Fruit fly (Drosophila melanogaster) whole organism, wandering third instar larva: ENCODE data around the gene CG42240.

Experiments used
- Abd-B ChIP-seq: fragments of >200 bp; optimal IDR thresholded peaks from 2 replicates; lab custom pipeline; 2017; ENCODE audit warnings: missing biosample characterization, missing genetic modification characterization
- CG32264 ChIP-seq: fragments of 200-800 bp; sonication (Bioruptor generic); optimal IDR thresholded peaks from 2 replicates; lab custom pipeline; 2016; ENCODE audit warnings: missing biosample characterization, missing genetic modification characterization
- CG9705 ChIP-seq: fragments of 200-800 bp; sonication (Bioruptor generic); optimal IDR thresholded peaks from 2 replicates; lab custom pipeline; 2018; ENCODE audit warnings: missing biosample characterization, mild to moderate bottlenecking, missing genetic modification characterization
- CrebA ChIP-seq: fragments of 200-800 bp; sonication (Bioruptor generic); optimal IDR thresholded peaks from 2 replicates; lab custom pipeline; 2016; ENCODE audit warnings: missing biosample characterization, mild to moderate bottlenecking, missing genetic modification characterization, borderline replicate concordance
- Dfd ChIP-seq: fragments of >200 bp; optimal IDR thresholded peaks from 2 replicates; lab custom pipeline; 2017; ENCODE audit warnings: missing biosample characterization, missing genetic modification characterization
- Dif ChIP-seq: fragments of 200-275, 200-300 bp; sonication (Bioruptor generic); optimal IDR thresholded peaks from 2 replicates; lab custom pipeline; 2018; ENCODE audit warnings: missing biosample characterization, missing genetic modification characterization; ENCODE audit not compliant: partially characterized antibody
- GATAd ChIP-seq: sonication (Bioruptor generic); optimal IDR thresholded peaks from 2 replicates; lab custom pipeline; 2016; ENCODE audit warnings: missing biosample characterization, missing genetic modification characterization
- HLH106 ChIP-seq: fragments of 200-800 bp; optimal IDR thresholded peaks from 3 replicates; lab custom pipeline; 2019; ENCODE audit warnings: missing biosample characterization, mild to moderate bottlenecking, missing genetic modification characterization, moderate library complexity
- Hnf4 ChIP-seq: fragments of 200-800 bp; sonication (Bioruptor generic); optimal IDR thresholded peaks from 2 replicates; lab custom pipeline; 2016; ENCODE audit warnings: missing biosample characterization, mild to moderate bottlenecking, missing genetic modification characterization
- Hr78 ChIP-seq: fragments of >200 bp; optimal IDR thresholded peaks from 2 replicates; lab custom pipeline; 2017; ENCODE audit warnings: missing biosample characterization, missing genetic modification characterization
- Hr83 ChIP-seq: fragments of 200-300 bp; sonication (Bioruptor generic); optimal IDR thresholded peaks from 2 replicates; lab custom pipeline; 2016; ENCODE audit warnings: missing biosample characterization, mild to moderate bottlenecking, missing genetic modification characterization, moderate library complexity; ENCODE audit not compliant: poor library complexity, severe bottlenecking
- Jra ChIP-seq: sonication (Bioruptor generic); optimal IDR thresholded peaks from 2 replicates; lab custom pipeline; 2016; ENCODE audit warnings: missing biosample characterization, missing genetic modification characterization
- Mio ChIP-seq: sonication (Bioruptor generic); optimal IDR thresholded peaks from 2 replicates; lab custom pipeline; 2016; ENCODE audit warnings: missing biosample characterization, missing genetic modification characterization
- Myc ChIP-seq: fragments of >200 bp; optimal IDR thresholded peaks from 2 replicates; lab custom pipeline; 2017
- N ChIP-seq: fragments of >200 bp; optimal IDR thresholded peaks from 2 replicates; lab custom pipeline; 2018; ENCODE audit warnings: missing biosample characterization, missing external identifiers, missing genetic modification characterization
- OdsH ChIP-seq: fragments of 200-800 bp; sonication (Bioruptor generic); optimal IDR thresholded peaks from 2 replicates; lab custom pipeline; 2016; ENCODE audit warnings: missing biosample characterization, mild to moderate bottlenecking, missing genetic modification characterization
- Rel ChIP-seq, 2 experiments: fragments of 200-800 bp; sonication (Bioruptor generic) in 1 of 2; optimal IDR thresholded peaks; 2 replicates in 1 of 2; 3 replicates in 1 of 2; lab custom pipeline; 2016 to 2019; ENCODE audit warnings: mild to moderate bottlenecking in 2 of 2, missing biosample characterization in 2 of 2, missing genetic modification characterization in 2 of 2, moderate library complexity in 1 of 2
- Sp1 ChIP-seq: fragments of 200-800 bp; sonication (Bioruptor generic); optimal IDR thresholded peaks from 3 replicates; lab custom pipeline; 2019; ENCODE audit warnings: missing biosample characterization, mild to moderate bottlenecking, missing genetic modification characterization, moderate library complexity
- Vsx2 ChIP-seq: fragments of 200-300, 225-300 bp; sonication (Bioruptor generic); optimal IDR thresholded peaks from 2 replicates; lab custom pipeline; 2018; ENCODE audit warnings: missing biosample characterization, missing genetic modification characterization; ENCODE audit not compliant: partially characterized antibody
- br ChIP-seq: fragments of 200-800 bp; sonication (Bioruptor generic); optimal IDR thresholded peaks from 2 replicates; lab custom pipeline; 2016; ENCODE audit warnings: missing biosample characterization, missing genetic modification characterization
- brk ChIP-seq: fragments of 200-800 bp; sonication (Bioruptor generic); optimal IDR thresholded peaks from 2 replicates; lab custom pipeline; 2016; ENCODE audit warnings: missing biosample characterization, mild to moderate bottlenecking, missing genetic modification characterization
- dl ChIP-seq, 2 experiments: fragments of 175-275, 200-275 bp in 1 of 2; fragments of 200-275 bp in 1 of 2; sonication (Bioruptor generic); optimal IDR thresholded peaks; lab custom pipeline; 2018; ENCODE audit warnings: mild to moderate bottlenecking in 2 of 2, missing biosample characterization in 2 of 2, missing genetic modification characterization in 2 of 2, moderate library complexity in 2 of 2; ENCODE audit not compliant: partially characterized antibody in 2 of 2, insufficient read depth in 1 of 2
- dmrt93B ChIP-seq: fragments of 200-800 bp; sonication (Bioruptor generic); optimal IDR thresholded peaks from 2 replicates; lab custom pipeline; 2018; ENCODE audit warnings: missing biosample characterization, mild to moderate bottlenecking, missing genetic modification characterization
- dsf ChIP-seq: sonication (Bioruptor generic); optimal IDR thresholded peaks from 2 replicates; lab custom pipeline; 2016; ENCODE audit warnings: missing biosample characterization, missing genetic modification characterization, borderline replicate concordance
- ey ChIP-seq: fragments of 200-800 bp; sonication (Bioruptor generic); optimal IDR thresholded peaks from 2 replicates; lab custom pipeline; 2016; ENCODE audit warnings: missing biosample characterization, missing genetic modification characterization
- foxo ChIP-seq, 2 experiments: fragments of 200-800 bp; sonication (Bioruptor generic); optimal IDR thresholded peaks; 2 replicates in 1 of 2; 3 replicates in 1 of 2; lab custom pipeline; 2016 to 2017; ENCODE audit warnings: missing biosample characterization in 2 of 2, missing genetic modification characterization in 2 of 2
- fru ChIP-seq: fragments of 200-800 bp; sonication (Bioruptor generic); optimal IDR thresholded peaks from 3 replicates; lab custom pipeline; 2016; ENCODE audit warnings: missing biosample characterization, mild to moderate bottlenecking, missing genetic modification characterization
- h ChIP-seq: fragments of 200-800 bp; sonication (Bioruptor generic); optimal IDR thresholded peaks from 3 replicates; lab custom pipeline; 2016; ENCODE audit warnings: missing biosample characterization, mild to moderate bottlenecking, missing genetic modification characterization
- jim ChIP-seq: fragments of 175-275, 200-325 bp; sonication (Bioruptor generic); optimal IDR thresholded peaks from 2 replicates; lab custom pipeline; 2016; ENCODE audit warnings: missing biosample characterization, mild to moderate bottlenecking, missing genetic modification characterization
- lola ChIP-seq: fragments of >200 bp; optimal IDR thresholded peaks from 2 replicates; lab custom pipeline; 2017; ENCODE audit warnings: missing biosample characterization, missing genetic modification characterization
- pan ChIP-seq: fragments of >200 bp; optimal IDR thresholded peaks from 2 replicates; lab custom pipeline; 2017
- psq ChIP-seq: fragments of 200-800 bp; sonication (Bioruptor generic); optimal IDR thresholded peaks from 3 replicates; lab custom pipeline; 2017; ENCODE audit warnings: missing biosample characterization, mild to moderate bottlenecking, missing genetic modification characterization, moderate library complexity
- rgr ChIP-seq: fragments of 200-800 bp; sonication (Bioruptor generic); optimal IDR thresholded peaks from 3 replicates; lab custom pipeline; 2016; ENCODE audit warnings: missing biosample characterization, mild to moderate bottlenecking, missing genetic modification characterization
- sage ChIP-seq: fragments of 200-800 bp; sonication (Bioruptor generic); optimal IDR thresholded peaks from 2 replicates; lab custom pipeline; 2016; ENCODE audit warnings: missing biosample characterization, mild to moderate bottlenecking, missing genetic modification characterization
- sv ChIP-seq: fragments of 200-800 bp; sonication (Bioruptor generic); optimal IDR thresholded peaks from 3 replicates; lab custom pipeline; 2016; ENCODE audit warnings: missing biosample characterization, missing genetic modification characterization
- tai ChIP-seq: sonication (Bioruptor generic); optimal IDR thresholded peaks from 2 replicates; lab custom pipeline; 2016; ENCODE audit warnings: missing biosample characterization, missing genetic modification characterization
- usp ChIP-seq: fragments of >200 bp; optimal IDR thresholded peaks from 2 replicates; lab custom pipeline; 2017; ENCODE audit warnings: missing biosample characterization, missing genetic modification characterization
- woc ChIP-seq: sonication (Bioruptor generic); optimal IDR thresholded peaks from 2 replicates; lab custom pipeline; 2016; ENCODE audit warnings: missing biosample characterization, mild to moderate bottlenecking, missing genetic modification characterization

CG42240 gene

DNA sequence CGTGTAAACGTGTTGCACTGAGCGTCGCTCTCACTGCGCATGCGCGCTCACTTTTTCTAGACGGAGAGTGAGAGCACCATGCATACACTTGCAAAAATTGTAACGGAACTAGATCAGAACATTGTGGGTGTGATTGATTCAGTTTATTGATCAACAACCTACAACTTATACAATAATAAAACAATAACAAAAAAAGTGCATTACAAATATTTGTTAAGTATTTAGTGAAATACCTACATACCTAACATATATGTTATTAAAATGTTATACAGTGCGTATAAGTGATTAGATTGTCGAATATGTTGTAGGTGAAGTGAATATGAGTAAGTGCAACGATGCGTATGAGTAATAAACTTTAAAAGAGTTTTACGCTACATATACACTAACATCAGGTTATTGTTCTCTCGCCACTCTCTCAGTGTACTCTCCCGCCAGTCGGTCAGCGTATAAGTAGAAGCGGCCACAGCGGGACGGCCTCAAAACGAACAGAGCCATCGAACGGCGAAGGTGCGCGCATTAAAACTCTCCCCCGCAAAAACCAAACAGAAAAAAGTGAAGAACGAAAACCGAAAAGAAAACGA is at the start of gene CG42240:
Gene CG42240, plus strand, starts transcription at position 474 of the 581 bp plus-strand sequence.
- no peak for TF ChIP-seq lola (GFP tag; lab: Kevin White, UChicago)
- peak; percentile 87 for TF ChIP-seq ey (GFP tag; lab: Kevin White, UChicago)
- peak; percentile 69 for TF ChIP-seq woc (GFP tag; lab: Kevin White, UChicago)
- peak; percentile 53 for TF ChIP-seq Jra (GFP tag; lab: Kevin White, UChicago)
- no peak for TF ChIP-seq Myc
- TF ChIP-seq jim, result no peak
- no peak for TF ChIP-seq Hr78 (GFP tag; lab: Kevin White, UChicago)
- no peak for TF ChIP-seq Hr83 (GFP tag; lab: Kevin White, UChicago)
- peak; percentile 84 for TF ChIP-seq rgr
- TF ChIP-seq dl (GFP tag; optimal IDR thresholded peaks at IDR 0.05; lab: Kevin White, UChicago; ENCODE audit: insufficient read depth in 1 of 2, partially characterized antibody in 2 of 2), result peak in 1 of 2 experiments; percentile 24
- TF ChIP-seq sage (GFP tag; lab: Kevin White, UChicago), result peak; percentile 43
- no peak for TF ChIP-seq usp (GFP tag; lab: Kevin White, UChicago)
- peak; percentile 90 for TF ChIP-seq dmrt93B (GFP tag; lab: Kevin White, UChicago)
- peak; percentile 54 for TF ChIP-seq CrebA
- TF ChIP-seq foxo (GFP tag; optimal IDR thresholded peaks at IDR 0.05; lab: Kevin White, UChicago), result peak; percentile 49 to 90
- TF ChIP-seq Dfd (GFP tag; lab: Kevin White, UChicago), result no peak
- TF ChIP-seq GATAd (GFP tag; lab: Kevin White, UChicago), result peak; percentile 23
- no peak for TF ChIP-seq Vsx2
- TF ChIP-seq CG32264 (GFP tag; lab: Kevin White, UChicago), result peak; percentile 61
- TF ChIP-seq OdsH (GFP tag; lab: Kevin White, UChicago), result peak; percentile 89
- peak; percentile 52 for TF ChIP-seq Dif (GFP tag; lab: Kevin White, UChicago)
- peak; percentile 92 for TF ChIP-seq h (GFP tag; lab: Kevin White, UChicago)
- peak; percentile 61 for TF ChIP-seq sv (GFP tag; lab: Kevin White, UChicago)
- no peak for TF ChIP-seq tai (GFP tag; lab: Kevin White, UChicago)
- TF ChIP-seq Abd-B, result no peak
- TF ChIP-seq Mio (GFP tag; lab: Kevin White, UChicago), result no peak
- peak; percentile 84 for TF ChIP-seq CG9705 (GFP tag; lab: Kevin White, UChicago)
- peak; percentile 75 for TF ChIP-seq Hnf4 (GFP tag; lab: Kevin White, UChicago)
- peak; percentile 87 for TF ChIP-seq psq (GFP tag; lab: Kevin White, UChicago)
- TF ChIP-seq br, result peak; percentile 87
- TF ChIP-seq Rel (GFP tag; optimal IDR thresholded peaks at IDR 0.05; lab: Kevin White, UChicago), result peak; percentile 49
- peak; percentile 59 for TF ChIP-seq Rel (tag; optimal IDR thresholded peaks at IDR 0.05; lab: Kevin White, UChicago)
- peak; percentile 90 for TF ChIP-seq HLH106 (tag; lab: Kevin White, UChicago)
- peak; percentile 31 for TF ChIP-seq dsf (GFP tag; lab: Kevin White, UChicago)
- no peak for TF ChIP-seq pan (lab: Kevin White, UChicago)
- TF ChIP-seq brk, result peak; percentile 75
- TF ChIP-seq N (GFP tag; lab: Kevin White, UChicago), result no peak
- TF ChIP-seq fru (GFP tag; lab: Kevin White, UChicago), result peak; percentile 92
- TF ChIP-seq Sp1, result peak; percentile 94

DNA sequence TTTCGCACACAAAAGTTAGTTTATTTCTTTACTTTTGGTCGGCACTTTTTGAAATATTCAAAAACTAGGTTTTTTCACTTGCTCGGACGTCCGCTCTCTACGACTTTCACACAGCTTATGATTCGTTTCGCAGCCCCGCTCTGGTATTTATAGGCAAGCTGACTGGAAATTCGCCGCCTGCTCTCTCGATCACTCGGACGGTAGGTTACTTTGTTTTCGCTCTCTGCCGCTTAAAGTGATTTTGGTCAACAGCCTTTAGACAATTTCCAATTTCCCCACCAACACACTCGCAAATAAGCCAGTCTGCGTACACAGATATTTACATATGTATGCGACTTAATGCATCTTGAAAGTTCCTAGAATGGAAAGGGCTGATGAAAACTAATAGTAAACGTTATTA is 47.2 kb upstream of the CG42240 start, which contains the start of gene CG11700:
Gene CG11700, minus strand, starts transcription at position 106 of the 400 bp plus-strand sequence.
- no peak for TF ChIP-seq Rel (GFP tag; optimal IDR thresholded peaks at IDR 0.05; lab: Kevin White, UChicago)
- TF ChIP-seq Rel (tag; optimal IDR thresholded peaks at IDR 0.05; lab: Kevin White, UChicago), result peak; percentile 43
- no peak for TF ChIP-seq fru (GFP tag; lab: Kevin White, UChicago)
